Fruit fly (Drosophila melanogaster): Measurements from ENCODE around the gene Grp170.

dm6 chrX:2244753-2245152, 30.1 kb downstream of the Grp170 start:
- TF ChIP-seq CG8478 (optimal IDR thresholded peaks at IDR 0.05) (no peak), CTCF (optimal IDR thresholded peaks at IDR 0.05) (no peak)
